Worm (Caenorhabditis elegans) whole organism, L4/young adult: ENCODE data around the gene F56C9.8.

ENCODE experiments used
- W03F9.2 ChIP-seq: fragments of 150-350 bp; optimal IDR thresholded peaks from 2 replicates; lab custom pipeline; 2014; ENCODE audit warnings: missing biosample characterization, missing genetic modification characterization
- dao-5 ChIP-seq: sonication (generic microtip); optimal IDR thresholded peaks from 2 replicates; lab custom pipeline; 2016; ENCODE audit warnings: missing genotype, missing genetic modification characterization, moderate library complexity, missing compliant biosample characterization
- him-1 ChIP-seq: sonication (generic microtip); optimal IDR thresholded peaks from 2 replicates; lab custom pipeline; 2016; ENCODE audit warnings: missing genotype, missing genetic modification reagents, missing genetic modification characterization, missing compliant biosample characterization

DNA sequence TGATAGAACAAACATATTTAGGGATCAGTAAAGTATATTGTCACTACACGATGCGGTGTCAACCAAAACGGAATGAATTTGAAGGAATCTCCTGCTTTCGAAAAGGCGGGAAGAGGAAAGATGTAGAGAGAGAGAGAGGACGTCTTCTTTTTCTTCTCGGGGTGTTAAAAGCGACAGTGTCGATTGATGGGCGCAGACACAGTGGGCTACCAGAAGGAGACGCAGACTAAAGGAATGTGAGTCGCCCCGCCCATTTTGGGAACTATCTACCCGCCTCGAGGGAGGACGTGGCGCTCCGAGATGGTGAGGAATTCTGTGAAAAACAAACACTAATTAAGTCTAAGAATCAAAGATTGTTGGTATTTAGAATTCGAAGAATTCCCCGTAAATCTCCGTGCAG lies 19.8 kb downstream of the F56C9.8 start, which contains the start of the genes B0361.14 and B0361.9:
- TF ChIP-seq dao-5 (tag; lab: Kevin White, UChicago) (no peak), him-1 (no peak), W03F9.2 (tag; lab: Kevin White, UChicago) (no peak)
